Fruit fly (Drosophila melanogaster): ENCODE measurements around the gene Xrcc2.

The Xrcc2 gene

DNA sequence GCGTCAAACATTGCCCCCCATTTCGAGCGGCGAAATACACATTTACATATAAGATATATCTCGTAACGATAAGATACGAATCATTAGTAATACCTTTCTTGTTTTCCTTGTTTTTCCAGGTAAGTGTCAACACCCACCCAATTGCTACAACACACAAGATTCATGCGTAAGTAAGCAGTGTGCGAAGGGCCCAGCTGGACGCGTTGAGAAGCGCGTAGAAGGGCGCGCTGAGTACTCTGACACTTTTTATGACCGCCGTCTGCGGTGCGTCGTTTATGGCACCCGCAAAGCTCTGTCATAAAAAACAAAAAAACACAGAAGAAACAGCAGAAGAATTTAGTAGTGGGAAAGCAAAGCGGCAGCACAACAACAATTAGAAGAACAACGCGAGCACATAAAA, 47.8 kb downstream of the Xrcc2 start (continued):
- TF ChIP-seq NfI (GFP tag; optimal IDR thresholded peaks at IDR 0.05) (no peak), tna (GFP tag; IDR thresholded peaks at IDR 0.05; ENCODE audit: partially characterized antibody) (no peak), wdn (GFP tag; IDR thresholded peaks at IDR 0.05) (no peak), ara (GFP tag; IDR thresholded peaks at IDR 0.05) (0 out of 2 replicates have a peak, but pooled peaks have one; percentile 26)

DNA sequence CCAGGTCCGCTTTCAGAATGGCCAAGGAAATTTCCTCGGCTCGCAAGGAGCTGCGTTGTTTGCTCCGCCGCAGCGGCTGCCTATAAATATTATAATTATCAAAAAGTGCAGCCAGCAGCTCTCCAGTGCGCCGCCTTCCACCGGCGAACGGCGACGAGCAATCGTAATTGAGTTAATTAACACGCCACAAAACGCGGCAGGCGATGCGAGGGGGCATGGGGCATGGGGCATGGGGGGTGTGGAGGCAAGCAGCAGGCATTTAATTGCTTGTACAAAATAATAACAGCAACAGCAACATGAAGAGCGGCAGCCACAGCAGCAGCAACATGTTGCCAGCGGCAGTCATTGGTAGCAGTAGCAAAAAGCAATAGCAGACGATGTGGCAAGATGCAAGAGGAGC, 50.8 kb downstream of the Xrcc2 start:
- no peak for TF ChIP-seq nom (GFP tag; optimal IDR thresholded peaks at IDR 0.05)
- TF ChIP-seq CG11504 (tag; optimal IDR thresholded peaks at IDR 0.05): peak; percentile 92
- no peak for TF ChIP-seq Drgx (GFP tag; IDR thresholded peaks at IDR 0.05)
- 0 out of 2 replicates have a peak, but pooled peaks have one; percentile 51 for TF ChIP-seq crol (GFP tag; IDR thresholded peaks at IDR 0.05)
- TF ChIP-seq bsh (GFP tag; optimal IDR thresholded peaks at IDR 0.05): no peak
- TF ChIP-seq CG6854 (GFP tag; optimal IDR thresholded peaks at IDR 0.05): no peak

All from whole organism, embryonic.